Fruit fly (Drosophila melanogaster) Kc167 (cell line): ENCODE results near the gene CG33941.

Source experiments
- Myc ChIP-seq: fragments of >200 bp; optimal IDR thresholded peaks from 2 replicates; lab custom pipeline; 2017; ENCODE audit warnings: missing external identifiers
- insv ChIP-seq: fragments of >200 bp; optimal IDR thresholded peaks from 3 replicates; lab custom pipeline; 2018; ENCODE audit warnings: missing external identifiers

DNA sequence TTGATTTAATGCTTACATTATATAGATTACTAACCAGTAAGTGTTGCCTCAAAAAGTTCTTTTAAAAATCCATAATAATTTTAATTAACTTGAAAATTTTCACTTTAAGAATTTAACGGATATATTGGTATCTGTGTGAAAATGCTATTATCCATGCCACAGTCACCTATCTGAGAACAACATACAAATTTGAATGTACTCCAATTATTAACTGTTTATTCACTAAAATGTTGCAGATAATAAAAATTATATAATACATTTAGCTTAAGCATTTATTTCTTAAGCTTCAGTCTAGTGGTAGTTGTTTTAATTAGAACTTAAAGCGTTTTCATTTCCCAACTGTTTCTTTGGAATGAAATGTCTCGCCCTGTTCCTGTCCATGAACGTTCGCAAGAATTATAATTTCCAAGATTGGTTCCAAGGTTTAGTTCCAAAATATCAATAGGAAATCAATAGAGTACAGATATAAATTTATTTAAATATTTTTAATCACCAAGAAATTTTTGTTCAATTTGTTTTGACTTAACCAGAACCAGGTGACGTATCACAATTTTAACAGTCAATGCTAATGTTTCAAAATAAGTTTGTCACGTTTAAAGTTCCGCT lies 22.1 kb upstream of the CG33941 start, which contains the start of gene CaMKI:
- no peak for TF ChIP-seq insv (lab: Kevin White, UChicago)
- TF ChIP-seq Myc (lab: Kevin White, UChicago): no peak
